Worm (Caenorhabditis elegans): Measurements from ENCODE around the gene alh-8.

DNA sequence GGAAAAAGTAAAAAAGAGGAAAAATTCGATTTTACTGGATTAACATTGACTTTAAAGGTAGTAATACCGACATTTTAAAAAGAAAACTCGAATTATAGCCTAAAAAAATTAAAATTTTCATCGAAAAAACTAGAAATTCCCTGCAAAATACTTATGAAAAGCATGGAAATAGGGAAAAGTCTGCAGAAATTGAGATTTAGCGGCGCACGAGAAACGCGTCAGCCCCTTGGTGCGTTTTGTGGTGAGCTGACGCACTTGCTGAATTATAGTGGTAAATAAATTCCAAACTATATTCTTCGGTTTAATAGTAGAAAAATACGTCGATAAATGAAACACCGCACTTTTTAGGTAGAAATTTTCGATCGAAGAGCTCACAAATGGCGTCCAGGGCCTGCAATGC, 34.4 kb upstream of the alh-8 start:
- TF ChIP-seq elt-3 (tag; optimal IDR thresholded peaks at IDR 0.05) (peak in 1 of 6 experiments; percentile 22), pqm-1 (tag; optimal IDR thresholded peaks at IDR 0.05) (no peak)
